Fruit fly (Drosophila melanogaster) whole organism, embryonic: Measurements from ENCODE around the gene CG15740.

Source experiments
- ATbp ChIP-seq: fragments of 200-800 bp; sonication (Bioruptor generic); optimal IDR thresholded peaks from 2 replicates; lab custom pipeline; 2017; ENCODE audit warnings: missing biosample characterization, mild to moderate bottlenecking, missing genetic modification characterization, missing genetic modification reagents
- Atf3 ChIP-seq: fragments of 200-800 bp; sonication (Bioruptor generic); optimal IDR thresholded peaks from 3 replicates; lab custom pipeline; 2016; ENCODE audit warnings: missing biosample characterization, missing genetic modification characterization
- CG10321 ChIP-seq: fragments of 200-800 bp; sonication (Bioruptor generic); IDR thresholded peaks from 2 replicates; pipeline ENCODE4 v1.3.6; 2022; ENCODE audit warnings: missing biosample characterization, missing genetic modification characterization
- CG11560 ChIP-seq: fragments of 200-800 bp; sonication (Bioruptor generic); IDR thresholded peaks from 3 replicates; pipeline ENCODE4 v1.3.6; 2022; ENCODE audit warnings: missing biosample characterization, missing genetic modification characterization
- CG12071 ChIP-seq: fragments of 200-800 bp; sonication (Bioruptor generic); optimal IDR thresholded peaks from 3 replicates; lab custom pipeline; 2018; ENCODE audit warnings: missing biosample characterization, mild to moderate bottlenecking, missing genetic modification characterization
- CG12391 ChIP-seq: fragments of 200-800 bp; sonication (Bioruptor generic); optimal IDR thresholded peaks from 3 replicates; lab custom pipeline; 2018; ENCODE audit warnings: missing biosample characterization, mild to moderate bottlenecking, missing genetic modification characterization, moderate library complexity
- CG12769 ChIP-seq: fragments of 200-800 bp; sonication (Bioruptor generic); optimal IDR thresholded peaks from 2 replicates; lab custom pipeline; 2019; ENCODE audit warnings: missing biosample characterization, mild to moderate bottlenecking, missing genetic modification characterization, moderate library complexity
- CG13424 ChIP-seq: fragments of 200-800 bp; sonication (Bioruptor generic); optimal IDR thresholded peaks from 2 replicates; lab custom pipeline; 2019; ENCODE audit warnings: missing biosample characterization, mild to moderate bottlenecking, missing genetic modification characterization, moderate library complexity
- CG14667 ChIP-seq: fragments of 200-800 bp; sonication (Bioruptor generic); IDR thresholded peaks from 2 replicates; pipeline ENCODE4 v1.3.6; 2022; ENCODE audit warnings: missing biosample characterization, missing genetic modification characterization
- CG17328 ChIP-seq: fragments of 200-800 bp; sonication (Bioruptor generic); IDR thresholded peaks from 2 replicates; pipeline ENCODE4 v1.3.6; 2022; ENCODE audit warnings: missing biosample characterization, missing genetic modification characterization
- CG17802 ChIP-seq: fragments of 200-800 bp; sonication (Bioruptor generic); optimal IDR thresholded peaks from 2 replicates; lab custom pipeline; 2018; ENCODE audit warnings: missing biosample characterization, mild to moderate bottlenecking, missing genetic modification characterization, moderate library complexity
- CG2199 ChIP-seq: fragments of 200-800 bp; sonication (Bioruptor generic); IDR thresholded peaks from 3 replicates; pipeline ENCODE4 v1.3.6; 2022; ENCODE audit warnings: missing biosample characterization, missing genetic modification characterization
- CG32532 ChIP-seq: fragments of 200-800 bp; sonication (Bioruptor generic); IDR thresholded peaks from 2 replicates; pipeline ENCODE4 v1.3.6; 2022; ENCODE audit warnings: missing biosample characterization, missing genetic modification characterization
- CG32772 ChIP-seq: fragments of 200-800 bp; sonication (Bioruptor generic); IDR thresholded peaks from 2 replicates; pipeline ENCODE4 v1.3.6; 2022; ENCODE audit warnings: missing biosample characterization, missing genetic modification characterization
- CG34224 ChIP-seq: fragments of 200-800 bp; sonication (Bioruptor generic); IDR thresholded peaks from 3 replicates; pipeline ENCODE4 v1.3.6; 2022; ENCODE audit warnings: missing biosample characterization, missing genetic modification characterization; ENCODE audit not compliant: partially characterized antibody
- CG3726 ChIP-seq: fragments of 200-800 bp; sonication (Bioruptor generic); IDR thresholded peaks from 3 replicates; pipeline ENCODE4, ENCODE4 v1.3.6; 2022; ENCODE audit warnings: missing biosample characterization, missing genetic modification characterization
- CG5180 ChIP-seq: fragments of 200-800 bp; sonication (Bioruptor generic); optimal IDR thresholded peaks from 3 replicates; lab custom pipeline; 2017; ENCODE audit warnings: missing biosample characterization, missing genetic modification characterization, mild to moderate bottlenecking, moderate library complexity, missing genetic modification reagents
- CG7357 ChIP-seq: fragments of 200-800 bp; sonication (Bioruptor generic); IDR thresholded peaks from 3 replicates; pipeline ENCODE4 v1.3.6; 2022; ENCODE audit warnings: missing biosample characterization, missing genetic modification characterization
- CG7556 ChIP-seq: fragments of 200-800 bp; sonication (Bioruptor generic); optimal IDR thresholded peaks from 2 replicates; lab custom pipeline; 2017; ENCODE audit warnings: missing biosample characterization, mild to moderate bottlenecking, missing genetic modification characterization
- CG8281 ChIP-seq: fragments of 200-800 bp; sonication (Bioruptor generic); optimal IDR thresholded peaks from 2 replicates; lab custom pipeline; 2018; ENCODE audit warnings: missing biosample characterization, mild to moderate bottlenecking, missing genetic modification characterization, moderate library complexity
- CG8944 ChIP-seq: fragments of 200-800 bp; sonication (Bioruptor generic); optimal IDR thresholded peaks from 3 replicates; lab custom pipeline; 2016; ENCODE audit warnings: missing biosample characterization, missing genetic modification characterization
- CG9727 ChIP-seq: fragments of 200-800 bp; sonication (Bioruptor generic); optimal IDR thresholded peaks from 3 replicates; lab custom pipeline; 2017; ENCODE audit warnings: missing biosample characterization, mild to moderate bottlenecking, missing genetic modification characterization
- CHES-1-like ChIP-seq: fragments of 200-800 bp; sonication (Bioruptor generic); optimal IDR thresholded peaks from 2 replicates; lab custom pipeline; 2016; ENCODE audit warnings: missing biosample characterization, missing genetic modification characterization
- Drgx ChIP-seq: fragments of 200-800 bp; sonication (Bioruptor generic); IDR thresholded peaks from 2 replicates; pipeline ENCODE4 v1.3.6; 2022; ENCODE audit warnings: missing biosample characterization, missing genetic modification characterization
- Fer3 ChIP-seq: fragments of 200-800 bp; sonication (Bioruptor generic); optimal IDR thresholded peaks from 2 replicates; lab custom pipeline; 2018; ENCODE audit warnings: missing biosample characterization, mild to moderate bottlenecking, missing genetic modification characterization, moderate library complexity
- HLH3B ChIP-seq: fragments of 200-800 bp; sonication (Bioruptor generic); IDR thresholded peaks from 2 replicates; pipeline ENCODE4 v1.3.6; 2022; ENCODE audit warnings: missing biosample characterization, missing genetic modification characterization
- Meics ChIP-seq: fragments of 200-800 bp; sonication (Bioruptor generic); optimal IDR thresholded peaks from 2 replicates; lab custom pipeline; 2017; ENCODE audit warnings: missing biosample characterization, mild to moderate bottlenecking, missing genetic modification characterization
- NC2β ChIP-seq: fragments of 200-800 bp; sonication (Bioruptor generic); optimal IDR thresholded peaks from 2 replicates; lab custom pipeline; 2016; ENCODE audit warnings: missing biosample characterization, missing genetic modification characterization
- Poxn ChIP-seq: fragments of 200-800 bp; sonication (Bioruptor generic); IDR thresholded peaks from 2 replicates; pipeline ENCODE4 v1.3.6; 2022; ENCODE audit warnings: missing biosample characterization, missing genetic modification characterization
- YL-1 ChIP-seq: fragments of 200-800 bp; sonication (Bioruptor generic); optimal IDR thresholded peaks from 3 replicates; lab custom pipeline; 2017; ENCODE audit warnings: missing biosample characterization, mild to moderate bottlenecking, missing genetic modification characterization
- br ChIP-seq: fragments of >200 bp; optimal IDR thresholded peaks from 2 replicates; lab custom pipeline; 2017
- chn ChIP-seq: fragments of 200-800 bp; sonication (Bioruptor generic); optimal IDR thresholded peaks from 2 replicates; lab custom pipeline; 2016; ENCODE audit warnings: missing biosample characterization, missing genetic modification characterization
- crc ChIP-seq: fragments of 200-800 bp; sonication (Bioruptor generic); optimal IDR thresholded peaks from 2 replicates; lab custom pipeline; 2016; ENCODE audit warnings: missing biosample characterization, missing genetic modification characterization
- cwo ChIP-seq: fragments of 200-800 bp; sonication (Bioruptor generic); optimal IDR thresholded peaks from 3 replicates; lab custom pipeline; 2017; ENCODE audit warnings: missing biosample characterization, missing genetic modification characterization, mild to moderate bottlenecking, moderate library complexity, missing genetic modification reagents
- dpn ChIP-seq, 2 experiments: fragments of 200-800 bp; sonication (Bioruptor generic); optimal IDR thresholded peaks; 3 replicates each; lab custom pipeline; 2016; ENCODE audit warnings: missing biosample characterization in 2 of 2, missing genetic modification characterization in 2 of 2
- fd96Cb ChIP-seq: fragments of 200-800 bp; sonication (Bioruptor generic); optimal IDR thresholded peaks from 2 replicates; lab custom pipeline; 2018; ENCODE audit warnings: missing biosample characterization, mild to moderate bottlenecking, missing genetic modification characterization, moderate library complexity
- fu2 ChIP-seq: fragments of 200-800 bp; sonication (Bioruptor generic); optimal IDR thresholded peaks from 2 replicates; lab custom pipeline; 2016; ENCODE audit warnings: missing biosample characterization, missing genetic modification characterization
- gsb ChIP-seq: fragments of 200-800 bp; sonication (Bioruptor generic); IDR thresholded peaks from 2 replicates; pipeline ENCODE4 v1.3.6; 2022; ENCODE audit warnings: missing biosample characterization, missing genetic modification characterization
- hkb ChIP-seq, 2 experiments: fragments of 200-800 bp in 1 of 2; fragments of >200 bp in 1 of 2; sonication (Bioruptor generic) in 1 of 2; IDR thresholded peaks in 1 of 2; optimal IDR thresholded peaks in 1 of 2; 2 replicates each; pipeline versions ENCODE4 v1.3.6 to Lab custom; 2017 to 2022; ENCODE audit warnings: missing biosample characterization in 1 of 2, missing genetic modification characterization in 1 of 2
- insv ChIP-seq, 2 experiments: fragments of 200-800 bp; sonication (Bioruptor generic); optimal IDR thresholded peaks; 3 replicates each; lab custom pipeline; 2016 to 2018; ENCODE audit warnings: missing biosample characterization in 2 of 2, missing genetic modification characterization in 2 of 2
- kni ChIP-seq: fragments of 200-800 bp; sonication (Bioruptor generic); optimal IDR thresholded peaks from 3 replicates; lab custom pipeline; 2017; ENCODE audit warnings: mild to moderate bottlenecking, missing biosample characterization, missing genetic modification reagents, missing genetic modification characterization
- lbe ChIP-seq: fragments of 200-800 bp; sonication (Bioruptor generic); optimal IDR thresholded peaks from 2 replicates; lab custom pipeline; 2016; ENCODE audit warnings: missing biosample characterization, mild to moderate bottlenecking, missing genetic modification characterization
- lmd ChIP-seq: fragments of 200-800 bp; sonication (Bioruptor generic); IDR thresholded peaks from 2 replicates; pipeline ENCODE4 v1.3.6; 2022; ENCODE audit warnings: missing biosample characterization, missing genetic modification characterization
- sens ChIP-seq: fragments of 200-800 bp; sonication (Bioruptor generic); peaks from one replicate; lab custom pipeline; 2016; ENCODE audit warnings: missing biosample characterization, missing genetic modification characterization
- so ChIP-seq: fragments of 200-800 bp; sonication (Bioruptor generic); IDR thresholded peaks from 3 replicates; pipeline ENCODE4 v1.3.6; 2022; ENCODE audit warnings: missing biosample characterization, missing genetic modification characterization
- sqz ChIP-seq: fragments of 200-800 bp; sonication (Bioruptor generic); optimal IDR thresholded peaks from 3 replicates; lab custom pipeline; 2018; ENCODE audit warnings: missing biosample characterization, mild to moderate bottlenecking, missing genetic modification characterization
- toy ChIP-seq: fragments of 200-800 bp; sonication (Bioruptor generic); IDR thresholded peaks from 2 replicates; pipeline ENCODE4 v1.3.6; 2022; ENCODE audit warnings: missing biosample characterization, missing genetic modification characterization
- trem ChIP-seq: fragments of 200-800 bp; optimal IDR thresholded peaks from 3 replicates; lab custom pipeline; 2019; ENCODE audit warnings: missing biosample characterization, mild to moderate bottlenecking, missing genetic modification characterization, moderate library complexity
- wor ChIP-seq: fragments of 200-800 bp; sonication (Bioruptor generic); IDR thresholded peaks from 2 replicates; pipeline ENCODE4 v1.3.6; 2022; ENCODE audit warnings: missing biosample characterization, missing genetic modification characterization
- zf30C ChIP-seq: fragments of 200-800 bp; sonication (Bioruptor generic); optimal IDR thresholded peaks from 3 replicates; lab custom pipeline; 2018; ENCODE audit warnings: missing biosample characterization, mild to moderate bottlenecking, missing genetic modification characterization

CG15740 gene

dm6 chrX:11846049-11846718 lies at the start of gene CG15740:
Gene CG15740 (minus strand): TSS chrX:11846099.
- TF ChIP-seq br (lab: Kevin White, UChicago), result no peak
- no peak for TF ChIP-seq fu2 (GFP tag; lab: Kevin White, UChicago)
- TF ChIP-seq CG11560 (tag; lab: Robert Waterston, UW), result no peak
- no peak for TF ChIP-seq Drgx (GFP tag; lab: Robert Waterston, UW)
- TF ChIP-seq Atf3 (GFP tag; lab: Kevin White, UChicago), result no peak
- no peak for TF ChIP-seq ATbp (GFP tag; lab: Kevin White, UChicago)
- no peak for TF ChIP-seq crc (GFP tag; lab: Kevin White, UChicago)
- TF ChIP-seq cwo (GFP tag; lab: Kevin White, UChicago), result no peak
- peak; percentile 47 for TF ChIP-seq CG7556 (GFP tag; lab: Kevin White, UChicago)
- peak; percentile 28 to 64 for TF ChIP-seq dpn (GFP tag; optimal IDR thresholded peaks at IDR 0.05; lab: Kevin White, UChicago)
- TF ChIP-seq CG5180 (GFP tag; lab: Kevin White, UChicago), result peak; percentile 12
- TF ChIP-seq kni, result no peak
- peak; percentile 12 for TF ChIP-seq CG12391 (tag; lab: Kevin White, UChicago)
- no peak for TF ChIP-seq CG12769 (tag; lab: Kevin White, UChicago)
- no peak for TF ChIP-seq hkb (optimal IDR thresholded peaks at IDR 0.05; lab: Kevin White, UChicago)
- TF ChIP-seq hkb (GFP tag; IDR thresholded peaks at IDR 0.05; lab: Robert Waterston, UW), result peak; percentile 77
- TF ChIP-seq lbe, result no peak
- no peak for TF ChIP-seq CG17802 (tag; lab: Kevin White, UChicago)
- TF ChIP-seq CG10321, result no peak
- TF ChIP-seq sqz (GFP tag; lab: Kevin White, UChicago), result no peak
- no peak for TF ChIP-seq toy (GFP tag; lab: Robert Waterston, UW)
- TF ChIP-seq zf30C, result no peak
- TF ChIP-seq fd96Cb (tag; lab: Kevin White, UChicago), result peak; percentile 14
- TF ChIP-seq CG8281, result no peak
- TF ChIP-seq Fer3 (tag; lab: Kevin White, UChicago), result peak; percentile 24
- no peak for TF ChIP-seq YL-1 (GFP tag; lab: Kevin White, UChicago)
- peak; percentile 35; the same call in 1 of the 2 replicates for TF ChIP-seq CG14667 (GFP tag; lab: Robert Waterston, UW)
- peak; percentile 76 for TF ChIP-seq sens (GFP tag; lab: Kevin White, UChicago)
- TF ChIP-seq CG34224 (GFP tag; lab: Robert Waterston, UW), result no peak
- no peak for TF ChIP-seq CG12071
- TF ChIP-seq CG32772 (GFP tag; lab: Robert Waterston, UW), result 0 out of 2 replicates have a peak, but pooled peaks have one; percentile 20
- TF ChIP-seq gsb (GFP tag; lab: Robert Waterston, UW), result 0 out of 2 replicates have a peak, but pooled peaks have one; percentile 35
- TF ChIP-seq so (GFP tag; lab: Robert Waterston, UW), result peak; percentile 67; the same call in 1 of the 3 replicates
- TF ChIP-seq CG17328 (GFP tag; lab: Robert Waterston, UW), result peak; percentile 47; the same call in 1 of the 2 replicates
- peak; percentile 38 for TF ChIP-seq CG13424 (tag; lab: Kevin White, UChicago)
- TF ChIP-seq Meics (GFP tag; lab: Kevin White, UChicago), result peak; percentile 33
- no peak for TF ChIP-seq insv (GFP tag; optimal IDR thresholded peaks at IDR 0.05; lab: Kevin White, UChicago)
- no peak for TF ChIP-seq trem (tag; lab: Kevin White, UChicago)
- TF ChIP-seq chn (GFP tag; lab: Kevin White, UChicago), result no peak
- peak; percentile 72 for TF ChIP-seq lmd
- TF ChIP-seq CG7357 (GFP tag; lab: Robert Waterston, UW), result 0 out of 3 replicates have a peak, but pooled peaks have one; percentile 25
- peak; percentile 16 for TF ChIP-seq CG9727 (GFP tag; lab: Kevin White, UChicago)
- no peak for TF ChIP-seq CG8944 (GFP tag; lab: Kevin White, UChicago)
- TF ChIP-seq CG32532 (GFP tag; lab: Robert Waterston, UW), result peak; percentile 51; the same call in 1 of the 2 replicates
- peak; percentile 45; the same call in 1 of the 2 replicates for TF ChIP-seq wor (GFP tag; lab: Robert Waterston, UW)
- TF ChIP-seq CHES-1-like (GFP tag; lab: Kevin White, UChicago), result no peak
- no peak for TF ChIP-seq CG2199 (GFP tag; lab: Robert Waterston, UW)
- TF ChIP-seq CG3726, result no peak
- peak; percentile 57 for TF ChIP-seq HLH3B (GFP tag; lab: Robert Waterston, UW)
- TF ChIP-seq Poxn (GFP tag; lab: Robert Waterston, UW), result no peak
- TF ChIP-seq NC2β (GFP tag; lab: Kevin White, UChicago), result no peak
